Worm (Caenorhabditis elegans) whole organism, early embryonic: ENCODE results near the gene clec-223.

Experiments
- B0310.2 ChIP-seq: sonication (generic microtip); optimal IDR thresholded peaks from 2 replicates; lab custom pipeline; 2016; ENCODE audit warnings: mild to moderate bottlenecking, missing genetic modification characterization, missing compliant biosample characterization
- F13C5.2 ChIP-seq: sonication (generic microtip); optimal IDR thresholded peaks from 2 replicates; lab custom pipeline; 2017; ENCODE audit warnings: mild to moderate bottlenecking, missing genetic modification characterization, inconsistent platforms, missing compliant biosample characterization
- aly-1 ChIP-seq: sonication (generic microtip); optimal IDR thresholded peaks from 2 replicates; lab custom pipeline; 2016; ENCODE audit warnings: missing genetic modification characterization, missing compliant biosample characterization
- ama-1 ChIP-seq: fragments of 150-350 bp; optimal IDR thresholded peaks from 2 replicates; lab custom pipeline; 2014
- ceh-13 ChIP-seq: fragments of 200-800 bp; sonication (Bioruptor generic); optimal IDR thresholded peaks from 2 replicates; lab custom pipeline; 2018; ENCODE audit warnings: mild to moderate bottlenecking, missing genetic modification characterization, missing compliant biosample characterization
- ceh-36 ChIP-seq: sonication (generic microtip); optimal IDR thresholded peaks from 2 replicates; lab custom pipeline; 2016; ENCODE audit warnings: missing genetic modification characterization, inconsistent platforms, missing compliant biosample characterization
- ets-7 ChIP-seq: sonication (generic microtip); optimal IDR thresholded peaks from 2 replicates; lab custom pipeline; 2016; ENCODE audit warnings: missing genotype, missing genetic modification characterization, missing compliant biosample characterization
- flt-1 ChIP-seq: fragments of 200-800 bp; sonication (Bioruptor generic); IDR thresholded peaks from 2 replicates; pipeline ENCODE4 v1.3.6; 2022; ENCODE audit warnings: missing genetic modification characterization, missing compliant biosample characterization
- hmbx-1 ChIP-seq: sonication (generic microtip); optimal IDR thresholded peaks from 2 replicates; lab custom pipeline; 2016; ENCODE audit warnings: mild to moderate bottlenecking, missing genetic modification characterization, missing compliant biosample characterization
- hmg-4 ChIP-seq: fragments of 200-800 bp; sonication (Bioruptor generic); optimal IDR thresholded peaks from 2 replicates; lab custom pipeline; 2018; ENCODE audit warnings: mild to moderate bottlenecking, missing genetic modification characterization, missing compliant biosample characterization
- hnd-1 ChIP-seq: sonication (generic microtip); optimal IDR thresholded peaks from 2 replicates; lab custom pipeline; 2016; ENCODE audit warnings: missing genetic modification characterization, missing compliant biosample characterization
- pes-1 ChIP-seq: fragments of 200-800 bp; sonication (Bioruptor generic); IDR thresholded peaks from 2 replicates; pipeline ENCODE4 v1.3.6; 2022; ENCODE audit warnings: missing genetic modification reagents, missing genetic modification characterization, missing compliant biosample characterization
- scrt-1 ChIP-seq: fragments of 200-800 bp; sonication (Bioruptor generic); IDR thresholded peaks from 2 replicates; pipeline ENCODE4 v1.3.6; 2022; ENCODE audit warnings: missing genetic modification characterization, missing compliant biosample characterization
- sea-1 ChIP-seq: fragments of 200-800 bp; sonication (Bioruptor generic); conservative IDR thresholded peaks from 2 replicates; pipeline ENCODE4 v1.3.6; 2022; ENCODE audit warnings: missing genetic modification characterization, missing compliant biosample characterization
- tbx-11 ChIP-seq: fragments of 200-800 bp; sonication (Bioruptor generic); IDR thresholded peaks from 2 replicates; pipeline ENCODE4 v1.3.6; 2022; ENCODE audit warnings: missing genetic modification characterization, missing compliant biosample characterization
- tbx-37 ChIP-seq: fragments of 200-800 bp; sonication (Bioruptor generic); conservative IDR thresholded peaks from 2 replicates; pipeline ENCODE4 v1.3.6; 2022; ENCODE audit warnings: missing genetic modification reagents, missing genetic modification characterization, missing compliant biosample characterization
- tra-4 ChIP-seq: sonication (generic microtip); optimal IDR thresholded peaks from 2 replicates; lab custom pipeline; 2017; ENCODE audit warnings: missing genetic modification characterization, missing compliant biosample characterization

The clec-223 gene

ce11 chrV:11252429-11252828 lies 20.5 kb upstream of the clec-223 start, which contains the start of gene srsx-33:
srsx-33 (minus strand) TSS chrV:11252529.
- TF ChIP-seq pes-1 (GFP tag; lab: Robert Waterston, UW) (no peak), hnd-1 (tag; lab: Kevin White, UChicago) (no peak), B0310.2 (no peak)

- TF ChIP-seq sea-1 (GFP tag; lab: Robert Waterston, UW) (no peak), ama-1 (lab: Kevin White, UChicago) (no peak), B0310.2 (no peak), ceh-36 (tag; lab: Kevin White, UChicago) (no peak), flt-1 (no peak), hmbx-1 (tag; lab: Kevin White, UChicago) (no peak), ets-7 (tag; lab: Kevin White, UChicago) (no peak), tbx-11 (GFP tag; lab: Robert Waterston, UW) (no peak), pes-1 (GFP tag; lab: Robert Waterston, UW) (no peak), F13C5.2 (no peak), scrt-1 (GFP tag; lab: Robert Waterston, UW) (no peak), hnd-1 (tag; lab: Kevin White, UChicago) (no peak), ceh-13 (GFP tag; lab: Kevin White, UChicago) (no peak), hmg-4 (GFP tag; lab: Kevin White, UChicago) (no peak), aly-1 (tag; lab: Kevin White, UChicago) (no peak), tbx-37 (GFP tag; lab: Robert Waterston, UW) (no peak), tra-4 (no peak)
Observed at ce11 chrV:11254980-11255379, 18.0 kb upstream of the clec-223 start, which contains the start of gene srsx-31. srsx-31 (minus strand) TSS chrV:11255080.

- TF ChIP-seq flt-1 (no peak), tbx-37 (GFP tag; lab: Robert Waterston, UW) (no peak), ets-7 (tag; lab: Kevin White, UChicago) (no peak), aly-1 (tag; lab: Kevin White, UChicago) (no peak), F13C5.2 (no peak), hnd-1 (tag; lab: Kevin White, UChicago) (no peak), tra-4 (no peak), ceh-13 (GFP tag; lab: Kevin White, UChicago) (no peak), sea-1 (GFP tag; lab: Robert Waterston, UW) (no peak), hmg-4 (GFP tag; lab: Kevin White, UChicago) (no peak), B0310.2 (no peak), hmbx-1 (tag; lab: Kevin White, UChicago) (no peak), ama-1 (lab: Kevin White, UChicago) (no peak), ceh-36 (tag; lab: Kevin White, UChicago) (no peak), tbx-11 (GFP tag; lab: Robert Waterston, UW) (no peak), scrt-1 (GFP tag; lab: Robert Waterston, UW) (no peak), pes-1 (GFP tag; lab: Robert Waterston, UW) (no peak)
Observed at ce11 chrV:11258896-11259295, 14.1 kb upstream of the clec-223 start, which contains the start of gene lgc-36. lgc-36 (minus strand) TSS chrV:11258996.

ce11 chrV:11260622-11261021 lies 12.3 kb upstream of the clec-223 start, which contains the start of gene F07B10.7:
F07B10.7 (minus strand) TSS chrV:11260722.
- TF ChIP-seq ama-1 (lab: Kevin White, UChicago) (no peak), tra-4 (no peak), flt-1 (no peak), pes-1 (GFP tag; lab: Robert Waterston, UW) (no peak), ets-7 (tag; lab: Kevin White, UChicago) (no peak), ceh-36 (tag; lab: Kevin White, UChicago) (no peak), scrt-1 (GFP tag; lab: Robert Waterston, UW) (no peak), B0310.2 (no peak), sea-1 (GFP tag; lab: Robert Waterston, UW) (no peak), tbx-37 (GFP tag; lab: Robert Waterston, UW) (no peak), ceh-13 (GFP tag; lab: Kevin White, UChicago) (no peak), hmbx-1 (tag; lab: Kevin White, UChicago) (no peak), tbx-11 (GFP tag; lab: Robert Waterston, UW) (no peak), hmg-4 (GFP tag; lab: Kevin White, UChicago) (no peak)

ce11 chrV:11263025-11263424 lies 9.9 kb upstream of the clec-223 start, which contains the start of gene F07B10.4:
F07B10.4 (minus strand) TSS chrV:11263125.
- TF ChIP-seq flt-1 (no peak), tra-4 (no peak), tbx-11 (GFP tag; lab: Robert Waterston, UW) (no peak), aly-1 (tag; lab: Kevin White, UChicago) (no peak), B0310.2 (no peak), ceh-13 (GFP tag; lab: Kevin White, UChicago) (no peak), ets-7 (tag; lab: Kevin White, UChicago) (no peak), hnd-1 (tag; lab: Kevin White, UChicago) (no peak), sea-1 (GFP tag; lab: Robert Waterston, UW) (no peak), ama-1 (lab: Kevin White, UChicago) (no peak), hmbx-1 (tag; lab: Kevin White, UChicago) (no peak), pes-1 (GFP tag; lab: Robert Waterston, UW) (no peak), hmg-4 (GFP tag; lab: Kevin White, UChicago) (no peak)

- TF ChIP-seq ceh-13 (GFP tag; lab: Kevin White, UChicago) (no peak), scrt-1 (GFP tag; lab: Robert Waterston, UW) (no peak), B0310.2 (no peak), ets-7 (tag; lab: Kevin White, UChicago) (no peak), hmg-4 (GFP tag; lab: Kevin White, UChicago) (no peak)
Observed at ce11 chrV:11265482-11265881, 7.5 kb upstream of the clec-223 start, which contains the start of gene cln-3.1. cln-3.1 (minus strand) TSS chrV:11265652.

ce11 chrV:11266681-11267080 lies 6.3 kb upstream of the clec-223 start, which contains the start of gene str-116:
str-116 (plus strand) TSS chrV:11266981.
- no peak for TF ChIP-seq flt-1
- no peak for TF ChIP-seq pes-1 (GFP tag; lab: Robert Waterston, UW)
- no peak for TF ChIP-seq hmg-4 (GFP tag; lab: Kevin White, UChicago)
- no peak for TF ChIP-seq ceh-13 (GFP tag; lab: Kevin White, UChicago)
- TF ChIP-seq hmbx-1 (tag; lab: Kevin White, UChicago) = no peak
- TF ChIP-seq sea-1 (GFP tag; lab: Robert Waterston, UW) = no peak
- TF ChIP-seq tbx-11 (GFP tag; lab: Robert Waterston, UW) = no peak
- TF ChIP-seq ama-1 (lab: Kevin White, UChicago) = no peak
- TF ChIP-seq B0310.2 = no peak
- no peak for TF ChIP-seq ets-7 (tag; lab: Kevin White, UChicago)
- no peak for TF ChIP-seq tra-4
- TF ChIP-seq F13C5.2 = no peak
- TF ChIP-seq aly-1 (tag; lab: Kevin White, UChicago) = no peak
- TF ChIP-seq scrt-1 (GFP tag; lab: Robert Waterston, UW) = no peak
